Worm (Caenorhabditis elegans): Measurements from ENCODE around the gene epg-4.

DNA sequence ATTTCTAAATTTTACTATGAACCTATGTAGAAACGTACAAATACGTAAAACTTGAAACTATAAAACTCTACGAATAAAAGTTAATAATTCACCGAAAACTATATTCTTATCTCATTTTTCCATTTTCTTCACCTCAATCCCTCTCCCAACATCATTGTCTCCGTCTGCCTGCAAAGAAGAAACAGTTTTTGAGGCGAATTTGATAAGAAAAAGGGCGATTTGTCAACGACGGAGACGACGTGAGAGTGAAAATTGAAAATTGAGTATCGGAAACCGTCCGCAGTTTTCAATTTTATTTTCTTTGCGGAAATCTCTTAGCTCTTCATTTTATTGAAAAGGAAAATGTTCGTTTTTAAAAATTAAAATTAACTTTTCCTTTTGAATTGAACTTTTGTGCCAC lies 30.1 kb downstream of the epg-4 start:
- no peak for TF ChIP-seq dao-5 (tag; optimal IDR thresholded peaks at IDR 0.05)
- TF ChIP-seq him-1 (tag; optimal IDR thresholded peaks at IDR 0.05): no peak
- TF ChIP-seq W03F9.2 (tag; optimal IDR thresholded peaks at IDR 0.05): no peak

Measured in whole organism, L4/young adult.